Fruit fly (Drosophila melanogaster) whole organism, embryonic: Measurements from ENCODE around the gene CG31075.
A peak's percentile ranks its signal among the peaks of the same experiment; 100 is the strongest.

Source experiments
- CG10321 ChIP-seq: fragments of 200-800 bp; sonication (Bioruptor generic); IDR thresholded peaks from 2 replicates; pipeline ENCODE4 v1.3.6; 2022; ENCODE audit warnings: missing biosample characterization, missing genetic modification characterization
- CG10959 ChIP-seq: fragments of 200-800 bp; sonication (Bioruptor generic); IDR thresholded peaks from 2 replicates; pipeline ENCODE4 v1.3.6; 2022; ENCODE audit warnings: missing biosample characterization, missing genetic modification characterization
- CG11247 ChIP-seq: fragments of 200-800 bp; sonication (Bioruptor generic); IDR thresholded peaks from 2 replicates; pipeline ENCODE4 v1.3.6; 2022; ENCODE audit warnings: missing biosample characterization, missing genetic modification characterization
- CG11504 ChIP-seq: fragments of 200-800 bp; sonication (Bioruptor generic); optimal IDR thresholded peaks from 3 replicates; lab custom pipeline; 2019; ENCODE audit warnings: missing biosample characterization, mild to moderate bottlenecking, missing genetic modification characterization, moderate library complexity
- CG1233 ChIP-seq: fragments of 200-800 bp; sonication (Bioruptor generic); optimal IDR thresholded peaks from 4 replicates; lab custom pipeline; 2018; ENCODE audit warnings: missing biosample characterization, mild to moderate bottlenecking, missing genetic modification characterization
- CG12769 ChIP-seq: fragments of 200-800 bp; sonication (Bioruptor generic); optimal IDR thresholded peaks from 2 replicates; lab custom pipeline; 2019; ENCODE audit warnings: missing biosample characterization, mild to moderate bottlenecking, missing genetic modification characterization, moderate library complexity
- CG17612 ChIP-seq: fragments of 200-800 bp; sonication (Bioruptor generic); IDR thresholded peaks from 2 replicates; pipeline ENCODE4 v1.3.6; 2022; ENCODE audit warnings: missing biosample characterization, missing genetic modification characterization
- CG1792 ChIP-seq: fragments of 200-800 bp; sonication (Bioruptor generic); optimal IDR thresholded peaks from 2 replicates; lab custom pipeline; 2016; ENCODE audit warnings: missing biosample characterization, missing genetic modification characterization
- CG18011 ChIP-seq: fragments of 200-800 bp; sonication (Bioruptor generic); optimal IDR thresholded peaks from 2 replicates; lab custom pipeline; 2017; ENCODE audit warnings: missing biosample characterization, missing genetic modification characterization, mild to moderate bottlenecking, moderate library complexity, missing genotype
- CG34376 ChIP-seq: fragments of 200-800 bp; sonication (Bioruptor generic); optimal IDR thresholded peaks from 2 replicates; lab custom pipeline; 2018; ENCODE audit warnings: missing biosample characterization, mild to moderate bottlenecking, missing genetic modification characterization
- CG3847 ChIP-seq: fragments of 200-800 bp; sonication (Bioruptor generic); IDR thresholded peaks from 2 replicates; pipeline ENCODE4 v1.3.6; 2022; ENCODE audit warnings: missing biosample characterization, missing genetic modification characterization
- CG6654 ChIP-seq: fragments of 200-800 bp; sonication (Bioruptor generic); optimal IDR thresholded peaks from 2 replicates; lab custom pipeline; 2017; ENCODE audit warnings: missing biosample characterization, mild to moderate bottlenecking, missing genetic modification characterization
- CG6683 ChIP-seq: fragments of 200-800 bp; sonication (Bioruptor generic); optimal IDR thresholded peaks from 2 replicates; lab custom pipeline; 2017; ENCODE audit warnings: missing biosample characterization, mild to moderate bottlenecking, missing genetic modification characterization, missing genetic modification reagents
- CG6813 ChIP-seq: fragments of 200-800 bp; sonication (Bioruptor generic); optimal IDR thresholded peaks from 2 replicates; lab custom pipeline; 2017; ENCODE audit warnings: missing biosample characterization, missing genetic modification characterization, mild to moderate bottlenecking, moderate library complexity, missing genetic modification reagents
- CG7745 ChIP-seq: fragments of 200-800 bp; sonication (Bioruptor generic); optimal IDR thresholded peaks from 2 replicates; lab custom pipeline; 2018; ENCODE audit warnings: missing biosample characterization, mild to moderate bottlenecking, missing genetic modification characterization, moderate library complexity
- CG7928 ChIP-seq: fragments of 200-800 bp; sonication (Bioruptor generic); optimal IDR thresholded peaks from 2 replicates; lab custom pipeline; 2017; ENCODE audit warnings: missing biosample characterization, mild to moderate bottlenecking, missing genetic modification characterization
- CG7963 ChIP-seq: fragments of 200-800 bp; sonication (Bioruptor generic); IDR thresholded peaks from 3 replicates; pipeline ENCODE4 v1.3.6; 2022; ENCODE audit warnings: missing biosample characterization, missing genetic modification characterization; ENCODE audit not compliant: partially characterized antibody
- CG9437 ChIP-seq: fragments of 200-800 bp; sonication (Bioruptor generic); optimal IDR thresholded peaks from 2 replicates; lab custom pipeline; 2018; ENCODE audit warnings: missing biosample characterization, mild to moderate bottlenecking, missing genetic modification characterization
- CG9727 ChIP-seq: fragments of 200-800 bp; sonication (Bioruptor generic); optimal IDR thresholded peaks from 3 replicates; lab custom pipeline; 2017; ENCODE audit warnings: missing biosample characterization, mild to moderate bottlenecking, missing genetic modification characterization
- CG9797 ChIP-seq: fragments of 200-800 bp; sonication (Bioruptor generic); optimal IDR thresholded peaks from 3 replicates; lab custom pipeline; 2018; ENCODE audit warnings: missing biosample characterization, mild to moderate bottlenecking, missing genetic modification characterization
- Chrac-16 ChIP-seq: fragments of 200-800 bp; sonication (Bioruptor generic); optimal IDR thresholded peaks from 3 replicates; lab custom pipeline; 2016; ENCODE audit warnings: missing biosample characterization, missing genetic modification characterization
- H15 ChIP-seq: fragments of 200-800 bp; sonication (Bioruptor generic); IDR thresholded peaks from 3 replicates; pipeline ENCODE4 v1.3.6; 2022; ENCODE audit warnings: missing biosample characterization, missing genetic modification characterization
- HmgZ ChIP-seq: fragments of 200-800 bp; sonication (Bioruptor generic); optimal IDR thresholded peaks from 2 replicates; lab custom pipeline; 2018; ENCODE audit warnings: missing biosample characterization, mild to moderate bottlenecking, missing genetic modification characterization
- Hr39 ChIP-seq: fragments of >200 bp; optimal IDR thresholded peaks from 2 replicates; lab custom pipeline; 2017
- Lhr ChIP-seq: fragments of 200-800 bp; sonication (Bioruptor generic); optimal IDR thresholded peaks from 3 replicates; lab custom pipeline; 2017; ENCODE audit warnings: mild to moderate bottlenecking, missing biosample characterization, missing genetic modification reagents, missing genetic modification characterization
- MESR4 ChIP-seq: fragments of 200-800 bp; sonication (Bioruptor generic); optimal IDR thresholded peaks from 2 replicates; lab custom pipeline; 2018; ENCODE audit warnings: missing biosample characterization, mild to moderate bottlenecking, missing genetic modification characterization, moderate library complexity
- NFAT ChIP-seq: fragments of 200-800 bp; sonication (Bioruptor generic); IDR thresholded peaks from 2 replicates; pipeline ENCODE4 v1.3.6; 2022; ENCODE audit warnings: missing biosample characterization, missing genetic modification characterization
- Rfx ChIP-seq: fragments of 200-800 bp; sonication (Bioruptor generic); IDR thresholded peaks from 2 replicates; pipeline ENCODE4 v1.3.6; 2022; ENCODE audit warnings: missing biosample characterization, missing genetic modification characterization
- ab ChIP-seq: fragments of 200-800 bp; sonication (Bioruptor generic); optimal IDR thresholded peaks from 2 replicates; lab custom pipeline; 2016; ENCODE audit warnings: missing biosample characterization, missing genetic modification characterization
- abd-A ChIP-seq: fragments of 200-800 bp; sonication (Bioruptor generic); optimal IDR thresholded peaks from 3 replicates; lab custom pipeline; 2019; ENCODE audit warnings: missing biosample characterization, mild to moderate bottlenecking, missing genetic modification characterization, moderate library complexity
- amos ChIP-seq: fragments of 200-800 bp; sonication (Bioruptor generic); IDR thresholded peaks from 2 replicates; pipeline ENCODE4 v1.3.6; 2022; ENCODE audit warnings: missing biosample characterization, missing genetic modification characterization; ENCODE audit not compliant: partially characterized antibody
- bcd ChIP-seq: fragments of 200-800 bp; sonication (Bioruptor generic); optimal IDR thresholded peaks from 2 replicates; lab custom pipeline; 2017; ENCODE audit warnings: missing biosample characterization, mild to moderate bottlenecking, missing genetic modification characterization
- bigmax ChIP-seq: fragments of 200-800 bp; sonication (Bioruptor generic); optimal IDR thresholded peaks from 2 replicates; lab custom pipeline; 2018; ENCODE audit warnings: missing biosample characterization, mild to moderate bottlenecking, missing genetic modification characterization
- bowl ChIP-seq: fragments of 200-800 bp; sonication (Bioruptor generic); IDR thresholded peaks from 2 replicates; pipeline ENCODE4 v1.3.6; 2022; ENCODE audit warnings: missing biosample characterization, missing genetic modification characterization
- cato ChIP-seq: fragments of 200-800 bp; sonication (Bioruptor generic); optimal IDR thresholded peaks from 2 replicates; lab custom pipeline; 2016; ENCODE audit warnings: missing biosample characterization, missing genetic modification characterization, borderline replicate concordance
- disco-r ChIP-seq: fragments of 200-800 bp; sonication (Bioruptor generic); optimal IDR thresholded peaks from 2 replicates; lab custom pipeline; 2016; ENCODE audit warnings: missing biosample characterization, missing genetic modification characterization
- eyg ChIP-seq: fragments of 200-800 bp; sonication (Bioruptor generic); optimal IDR thresholded peaks from 3 replicates; lab custom pipeline; 2016; ENCODE audit warnings: missing biosample characterization, missing genetic modification characterization
- her ChIP-seq: fragments of 200-800 bp; sonication (Bioruptor generic); optimal IDR thresholded peaks from 2 replicates; lab custom pipeline; 2016; ENCODE audit warnings: missing biosample characterization, missing genetic modification characterization
- hth ChIP-seq: fragments of >200 bp; optimal IDR thresholded peaks from 2 replicates; lab custom pipeline; 2017; ENCODE audit warnings: inconsistent platforms
- lola ChIP-seq, 3 experiments: fragments of >200 bp in 2 of 3; fragments of 200-800 bp in 1 of 3; sonication (Bioruptor generic) in 1 of 3; optimal IDR thresholded peaks; 2 replicates each; lab custom pipeline; 2017 to 2019; ENCODE audit warnings: missing biosample characterization in 3 of 3, missing genetic modification characterization in 3 of 3, mild to moderate bottlenecking in 1 of 3, moderate library complexity in 1 of 3
- lov ChIP-seq, 2 experiments: fragments of 200-800 bp in 1 of 2; fragments of >200 bp in 1 of 2; sonication (Bioruptor generic) in 1 of 2; IDR thresholded peaks in 1 of 2; optimal IDR thresholded peaks in 1 of 2; 2 replicates in 1 of 2; 3 replicates in 1 of 2; pipeline versions ENCODE4 v1.3.6 to Lab custom; 2017 to 2022; ENCODE audit warnings: missing biosample characterization in 1 of 2, missing genetic modification characterization in 1 of 2
- mam ChIP-seq: fragments of 200-800 bp; sonication (Bioruptor generic); optimal IDR thresholded peaks from 3 replicates; lab custom pipeline; 2016; ENCODE audit warnings: missing biosample characterization, missing genetic modification characterization
- mld ChIP-seq: fragments of 200-800 bp; sonication (Bioruptor generic); IDR thresholded peaks from 3 replicates; pipeline ENCODE4 v1.3.6; 2022; ENCODE audit warnings: missing biosample characterization, missing genetic modification characterization; ENCODE audit not compliant: partially characterized antibody
- odd ChIP-seq: fragments of 200-800 bp; sonication (Bioruptor generic); optimal IDR thresholded peaks from 2 replicates; lab custom pipeline; 2017; ENCODE audit warnings: missing biosample characterization, mild to moderate bottlenecking, missing genetic modification characterization
- pan ChIP-seq, 4 experiments: fragments of >200 bp in 3 of 4; fragments of 200-800 bp in 1 of 4; sonication (Bioruptor generic) in 1 of 4; optimal IDR thresholded peaks in 3 of 4; IDR thresholded peaks in 1 of 4; 2 replicates each; pipeline versions ENCODE4 v1.3.6 to Lab custom; 2017 to 2022; ENCODE audit warnings: missing biosample characterization in 2 of 4, missing genetic modification characterization in 2 of 4, mixed read lengths in 1 of 4
- pum ChIP-seq: fragments of 200-800 bp; sonication (Bioruptor generic); optimal IDR thresholded peaks from 2 replicates; lab custom pipeline; 2016; ENCODE audit warnings: missing biosample characterization, missing genetic modification characterization
- rib ChIP-seq: fragments of 200-800 bp; sonication (Bioruptor generic); IDR thresholded peaks from 2 replicates; pipeline ENCODE4 v1.3.6; 2022; ENCODE audit warnings: missing biosample characterization, missing genetic modification characterization
- toy ChIP-seq: fragments of 200-800 bp; sonication (Bioruptor generic); IDR thresholded peaks from 2 replicates; pipeline ENCODE4 v1.3.6; 2022; ENCODE audit warnings: missing biosample characterization, missing genetic modification characterization
- vvl ChIP-seq: fragments of 200-800 bp; sonication (Bioruptor generic); IDR thresholded peaks from 2 replicates; pipeline ENCODE4 v1.3.6; 2022; ENCODE audit warnings: missing biosample characterization, missing genetic modification characterization

CG31075 gene

dm6 chr3R:26989802-26990509, 1.6 kb upstream of the CG31075 start, which contains the start of gene CG31076 (continued):
- TF ChIP-seq Hr39 (lab: Kevin White, UChicago) = no peak
- peak; percentile 15 for TF ChIP-seq CG12769 (tag; lab: Kevin White, UChicago)
- TF ChIP-seq eyg = no peak
- TF ChIP-seq CG9727 (GFP tag; lab: Kevin White, UChicago) = no peak
- TF ChIP-seq H15 (GFP tag; lab: Robert Waterston, UW) = no peak
- TF ChIP-seq CG9437 (GFP tag; lab: Kevin White, UChicago) = peak; percentile 14
- TF ChIP-seq CG34376 (GFP tag; lab: Kevin White, UChicago) = peak; percentile 9
- no peak for TF ChIP-seq Lhr (GFP tag; lab: Kevin White, UChicago)
- TF ChIP-seq amos (GFP tag; lab: Robert Waterston, UW) = no peak
- TF ChIP-seq CG7745 (tag; lab: Kevin White, UChicago) = no peak
- TF ChIP-seq lola (GFP tag; optimal IDR thresholded peaks at IDR 0.05; lab: Kevin White, UChicago) = no peak
- TF ChIP-seq rib (GFP tag; lab: Robert Waterston, UW) = no peak
- no peak for TF ChIP-seq CG17612 (GFP tag; lab: Robert Waterston, UW)
- TF ChIP-seq CG9797 (GFP tag; lab: Kevin White, UChicago) = no peak
- TF ChIP-seq disco-r (GFP tag; lab: Kevin White, UChicago) = no peak
- no peak for TF ChIP-seq cato (GFP tag; lab: Kevin White, UChicago)
- no peak for TF ChIP-seq mld
- TF ChIP-seq CG7928 (GFP tag; lab: Kevin White, UChicago) = no peak
- TF ChIP-seq CG10321 (GFP tag; lab: Robert Waterston, UW) = no peak
- no peak for TF ChIP-seq lov (optimal IDR thresholded peaks at IDR 0.05; lab: Kevin White, UChicago)
- no peak for TF ChIP-seq lov (GFP tag; IDR thresholded peaks at IDR 0.05; lab: Robert Waterston, UW)
- TF ChIP-seq bcd = peak; percentile 18
- no peak for TF ChIP-seq CG18011 (GFP tag; lab: Kevin White, UChicago)
- no peak for TF ChIP-seq CG1233
- peak; percentile 6 for TF ChIP-seq HmgZ (tag; lab: Kevin White, UChicago)
- TF ChIP-seq Chrac-16 (GFP tag; lab: Kevin White, UChicago) = no peak
- no peak for TF ChIP-seq CG6654 (GFP tag; lab: Kevin White, UChicago)
- no peak for TF ChIP-seq MESR4 (GFP tag; lab: Kevin White, UChicago)
- TF ChIP-seq CG11247 (GFP tag; lab: Robert Waterston, UW) = no peak
- TF ChIP-seq toy (GFP tag; lab: Robert Waterston, UW) = no peak
- no peak for TF ChIP-seq pan (optimal IDR thresholded peaks at IDR 0.05; lab: Kevin White, UChicago)
- no peak for TF ChIP-seq pan (GFP tag; optimal IDR thresholded peaks at IDR 0.05 in 1 of 2, IDR thresholded peaks at IDR 0.05 in 1 of 2)
- no peak for TF ChIP-seq NFAT (GFP tag; lab: Robert Waterston, UW)
- TF ChIP-seq abd-A (tag; lab: Kevin White, UChicago) = no peak
- no peak for TF ChIP-seq pum
- TF ChIP-seq mam = peak; percentile 9
- TF ChIP-seq ab = no peak
- TF ChIP-seq bigmax (GFP tag; lab: Kevin White, UChicago) = no peak
- TF ChIP-seq bowl (GFP tag; lab: Robert Waterston, UW) = no peak
- TF ChIP-seq CG3847 = no peak
- no peak for TF ChIP-seq hth (lab: Kevin White, UChicago)
- peak; percentile 22 for TF ChIP-seq odd (GFP tag; lab: Kevin White, UChicago)
- TF ChIP-seq Rfx (GFP tag; lab: Robert Waterston, UW) = no peak
- no peak for TF ChIP-seq CG7963 (GFP tag; lab: Robert Waterston, UW)
- TF ChIP-seq CG6683 (GFP tag; lab: Kevin White, UChicago) = no peak
- TF ChIP-seq her (GFP tag; lab: Kevin White, UChicago) = no peak
- no peak for TF ChIP-seq CG1792
- TF ChIP-seq vvl (GFP tag; lab: Robert Waterston, UW) = no peak
- TF ChIP-seq CG10959 (GFP tag; lab: Robert Waterston, UW) = no peak
- peak; percentile 64 for TF ChIP-seq CG11504
- no peak for TF ChIP-seq CG6813 (GFP tag; lab: Kevin White, UChicago)
